Worm (Caenorhabditis elegans): ENCODE results near the gene elt-2.

Gene elt-2

DNA sequence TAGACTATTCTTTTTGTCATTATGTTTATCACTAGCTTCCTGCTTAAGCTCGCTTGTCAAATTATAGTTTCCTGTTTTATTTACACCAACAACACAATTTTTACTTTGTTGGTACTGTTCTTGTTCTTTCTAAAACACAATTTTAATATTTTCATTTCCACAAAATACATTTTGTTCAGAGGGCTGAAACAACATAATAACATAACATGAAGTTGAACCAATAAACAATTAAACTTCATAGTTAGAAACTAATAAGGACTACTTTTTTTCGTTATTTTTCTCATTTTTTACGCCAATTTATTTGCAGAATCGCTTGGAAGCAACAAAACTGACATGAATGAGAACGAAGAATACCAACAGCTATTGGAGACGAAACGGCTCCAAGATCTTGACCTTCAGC lies 37.2 kb upstream of the elt-2 start, which contains the start of gene C39B10.3:
Gene C39B10.3 (plus strand): TSS at position 301 of the 400 bp plus-strand sequence.
- TF ChIP-seq Y48G9A.11 (GFP tag; IDR thresholded peaks at IDR 0.05), result no peak
- TF ChIP-seq lin-38 (GFP tag; IDR thresholded peaks at IDR 0.05), result no peak
- TF ChIP-seq madf-5 (GFP tag; IDR thresholded peaks at IDR 0.05), result no peak
- TF ChIP-seq daf-19 (GFP tag; conservative IDR thresholded peaks at IDR 0.05), result no peak
- no peak for TF ChIP-seq hmg-1.1 (GFP tag; IDR thresholded peaks at IDR 0.05)
- TF ChIP-seq mdt-29 (GFP tag; IDR thresholded peaks at IDR 0.05), result no peak
- no peak for TF ChIP-seq F49E8.2 (tag; optimal IDR thresholded peaks at IDR 0.05; ENCODE audit: borderline replicate concordance)
- TF ChIP-seq unc-39 (tag; optimal IDR thresholded peaks at IDR 0.05), result no peak
- no peak for TF ChIP-seq Y75B8A.6 (GFP tag; IDR thresholded peaks at IDR 0.05)
- TF ChIP-seq duxl-1 (tag; optimal IDR thresholded peaks at IDR 0.05; ENCODE audit: poor library complexity), result no peak
- TF ChIP-seq hlh-30 (tag; optimal IDR thresholded peaks at IDR 0.05; ENCODE audit: insufficient read depth), result no peak
- no peak for TF ChIP-seq F10B5.3 (tag; optimal IDR thresholded peaks at IDR 0.05)
- TF ChIP-seq T26A8.4 (GFP tag; IDR thresholded peaks at IDR 0.05), result no peak
- no peak for TF ChIP-seq dmd-8 (GFP tag; IDR thresholded peaks at IDR 0.05)
- no peak for TF ChIP-seq vab-7 (GFP tag; IDR thresholded peaks at IDR 0.05)
- no peak for TF ChIP-seq pha-4 (GFP tag; IDR thresholded peaks at IDR 0.05)
- TF ChIP-seq pha-4 (tag; optimal IDR thresholded peaks at IDR 0.05), result no peak
- no peak for TF ChIP-seq nhr-237 (tag; optimal IDR thresholded peaks at IDR 0.05)

DNA sequence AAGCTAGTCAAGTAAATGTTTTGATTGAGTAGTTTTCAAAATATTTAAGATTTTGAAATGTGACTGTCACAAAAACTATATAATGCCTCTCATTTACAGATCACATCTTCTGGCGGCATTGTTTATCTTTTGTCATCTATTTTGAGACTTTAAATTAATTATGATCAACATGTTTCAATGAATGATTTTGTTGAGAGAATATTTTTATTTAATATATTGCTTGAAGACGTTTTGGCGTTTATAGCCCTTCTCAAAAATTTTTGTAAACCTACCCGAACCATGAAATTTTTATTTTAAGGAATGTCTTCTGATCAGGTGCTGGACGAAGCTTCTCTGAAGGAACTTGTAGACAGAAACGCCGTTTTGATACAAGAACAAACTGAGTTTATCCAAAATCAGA lies 36.3 kb upstream of the elt-2 start, which contains the start of gene C39B10.4:
Gene C39B10.4 (plus strand): TSS at position 301 of the 400 bp plus-strand sequence.
- TF ChIP-seq mdl-1 (tag; optimal IDR thresholded peaks at IDR 0.05) (no peak), nhr-237 (tag; optimal IDR thresholded peaks at IDR 0.05) (no peak), lin-1 (GFP tag; IDR thresholded peaks at IDR 0.05) (no peak), Y48G9A.11 (GFP tag; IDR thresholded peaks at IDR 0.05) (no peak), nhr-102 (tag; optimal IDR thresholded peaks at IDR 0.05) (no peak), ztf-7 (tag; optimal IDR thresholded peaks at IDR 0.05) (no peak), daf-8 (GFP tag; IDR thresholded peaks at IDR 0.05) (no peak), T20F7.1 (GFP tag; optimal IDR thresholded peaks at IDR 0.05) (no peak), zip-2 (tag; optimal IDR thresholded peaks at IDR 0.05) (no peak), nhr-6 (tag; optimal IDR thresholded peaks at IDR 0.05) (no peak), tag-97 (GFP tag; IDR thresholded peaks at IDR 0.05) (no peak), nhr-42 (GFP tag; IDR thresholded peaks at IDR 0.05) (no peak), hif-1 (tag; optimal IDR thresholded peaks at IDR 0.05) (no peak), nhr-25 (tag; optimal IDR thresholded peaks at IDR 0.05; ENCODE audit: borderline replicate concordance, insufficient read depth) (no peak), snpc-4 (tag; optimal IDR thresholded peaks at IDR 0.05) (no peak), aha-1 (tag) (no peak), R02D3.7 (tag; optimal IDR thresholded peaks at IDR 0.05) (no peak), skn-1 (tag; optimal IDR thresholded peaks at IDR 0.05) (no peak), zfp-2 (tag; optimal IDR thresholded peaks at IDR 0.05) (no peak)

DNA sequence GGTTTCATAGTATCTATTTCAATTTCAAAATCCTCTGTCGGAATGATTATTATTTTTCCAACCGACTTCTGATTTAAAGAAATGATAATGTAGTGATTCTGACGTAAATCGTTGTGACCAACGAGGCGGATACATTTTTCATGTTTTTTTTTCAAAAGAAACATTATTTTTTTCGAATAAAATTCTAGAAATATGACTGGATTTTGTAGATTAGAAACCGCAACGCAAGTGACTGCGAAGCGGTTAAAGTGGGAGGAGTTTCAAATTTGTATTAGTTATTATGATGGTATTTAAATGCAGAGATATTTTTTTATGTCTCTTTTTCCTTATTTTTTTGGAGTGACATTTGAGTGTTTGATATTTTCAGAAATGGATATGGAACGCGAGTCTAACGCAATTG lies 34.1 kb upstream of the elt-2 start, which contains the start of gene C39B10.5:
Gene C39B10.5 (plus strand): TSS at position 362 of the 400 bp plus-strand sequence.
- TF ChIP-seq T26A8.4 (GFP tag; IDR thresholded peaks at IDR 0.05) (no peak), madf-9 (GFP tag; conservative IDR thresholded peaks at IDR 0.05) (no peak), mxl-2 (GFP tag; conservative IDR thresholded peaks at IDR 0.05) (no peak), zag-1 (tag; optimal IDR thresholded peaks at IDR 0.05) (no peak), zip-2 (tag; optimal IDR thresholded peaks at IDR 0.05) (no peak), F10B5.3 (tag; optimal IDR thresholded peaks at IDR 0.05) (no peak), F44E2.7 (GFP tag; IDR thresholded peaks at IDR 0.05) (no peak), daf-8 (GFP tag; IDR thresholded peaks at IDR 0.05) (no peak), hlh-30 (tag; optimal IDR thresholded peaks at IDR 0.05; ENCODE audit: insufficient read depth) (no peak), ctbp-1 (GFP tag; IDR thresholded peaks at IDR 0.05) (no peak), egl-43 (GFP tag; IDR thresholded peaks at IDR 0.05) (no peak), attf-4 (tag; optimal IDR thresholded peaks at IDR 0.05) (no peak), unc-62 (GFP tag; optimal IDR thresholded peaks at IDR 0.05 in 1 of 2) (no peak), unc-62 (tag; optimal IDR thresholded peaks at IDR 0.05) (no peak), spr-1 (tag; optimal IDR thresholded peaks at IDR 0.05) (no peak), gei-8 (GFP tag; optimal IDR thresholded peaks at IDR 0.05) (no peak), nhr-11 (tag; optimal IDR thresholded peaks at IDR 0.05) (no peak), lin-39 (tag; optimal IDR thresholded peaks at IDR 0.05) (no peak), lsy-2 (tag; optimal IDR thresholded peaks at IDR 0.05) (no peak), rbr-2 (tag; optimal IDR thresholded peaks at IDR 0.05) (no peak)

Data from whole organism, L4 larva.